Fruit fly (Drosophila melanogaster) whole organism, embryonic: ENCODE measurements around the gene PDCD-5.
A peak's percentile ranks its signal among the peaks of the same experiment; 100 is the strongest.

Source experiments
- Abd-B ChIP-seq: fragments of 200-800 bp; sonication (Bioruptor generic); optimal IDR thresholded peaks from 2 replicates; lab custom pipeline; 2018; ENCODE audit warnings: missing biosample characterization, mild to moderate bottlenecking, missing genetic modification characterization, moderate library complexity
- Aef1 ChIP-seq: fragments of 200-800 bp; sonication (Bioruptor generic); IDR thresholded peaks from 3 replicates; pipeline ENCODE4 v1.3.6; 2022; ENCODE audit warnings: missing biosample characterization, missing genetic modification characterization
- BEAF-32 ChIP-seq: fragments of 200-800 bp; sonication (Bioruptor generic); optimal IDR thresholded peaks from 3 replicates; lab custom pipeline; 2017; ENCODE audit warnings: missing biosample characterization, missing genetic modification characterization, mild to moderate bottlenecking, moderate library complexity, missing genetic modification reagents
- Bdp1 ChIP-seq: fragments of 200-800 bp; sonication (Bioruptor generic); optimal IDR thresholded peaks from 3 replicates; lab custom pipeline; 2016; ENCODE audit warnings: missing biosample characterization, missing genetic modification characterization
- CG13287 ChIP-seq: fragments of 200-800 bp; sonication (Bioruptor generic); IDR thresholded peaks from 2 replicates; pipeline ENCODE4 v1.3.6; 2022; ENCODE audit warnings: missing biosample characterization, missing genetic modification characterization; ENCODE audit not compliant: partially characterized antibody
- CG13424 ChIP-seq: fragments of 200-800 bp; sonication (Bioruptor generic); optimal IDR thresholded peaks from 2 replicates; lab custom pipeline; 2019; ENCODE audit warnings: missing biosample characterization, mild to moderate bottlenecking, missing genetic modification characterization, moderate library complexity
- CG14667 ChIP-seq: fragments of 200-800 bp; sonication (Bioruptor generic); IDR thresholded peaks from 2 replicates; pipeline ENCODE4 v1.3.6; 2022; ENCODE audit warnings: missing biosample characterization, missing genetic modification characterization
- CG15514 ChIP-seq: fragments of 200-800 bp; sonication (Bioruptor generic); optimal IDR thresholded peaks from 3 replicates; lab custom pipeline; 2017; ENCODE audit warnings: missing biosample characterization, missing genetic modification characterization, mild to moderate bottlenecking, moderate library complexity, missing genetic modification reagents
- CG15601 ChIP-seq: fragments of 200-800 bp; sonication (Bioruptor generic); optimal IDR thresholded peaks from 3 replicates; lab custom pipeline; 2019; ENCODE audit warnings: missing biosample characterization, mild to moderate bottlenecking, missing genetic modification characterization, moderate library complexity
- CG17328 ChIP-seq: fragments of 200-800 bp; sonication (Bioruptor generic); IDR thresholded peaks from 2 replicates; pipeline ENCODE4 v1.3.6; 2022; ENCODE audit warnings: missing biosample characterization, missing genetic modification characterization
- CG17612 ChIP-seq: fragments of 200-800 bp; sonication (Bioruptor generic); IDR thresholded peaks from 2 replicates; pipeline ENCODE4 v1.3.6; 2022; ENCODE audit warnings: missing biosample characterization, missing genetic modification characterization
- CG18764 ChIP-seq: fragments of 200-800 bp; sonication (Bioruptor generic); optimal IDR thresholded peaks from 3 replicates; lab custom pipeline; 2016; ENCODE audit warnings: missing biosample characterization, missing genetic modification characterization
- CG2120 ChIP-seq: fragments of 200-800 bp; sonication (Bioruptor generic); optimal IDR thresholded peaks from 3 replicates; lab custom pipeline; 2016; ENCODE audit warnings: missing biosample characterization, missing genetic modification characterization
- CG30403 ChIP-seq: fragments of 200-800 bp; sonication (Bioruptor generic); optimal IDR thresholded peaks from 3 replicates; lab custom pipeline; 2016; ENCODE audit warnings: missing biosample characterization, missing genetic modification characterization
- CG34376 ChIP-seq: fragments of 200-800 bp; sonication (Bioruptor generic); optimal IDR thresholded peaks from 2 replicates; lab custom pipeline; 2018; ENCODE audit warnings: missing biosample characterization, mild to moderate bottlenecking, missing genetic modification characterization
- CG42726 ChIP-seq: fragments of 200-800 bp; sonication (Bioruptor generic); IDR thresholded peaks from 2 replicates; pipeline ENCODE4 v1.3.6; 2022; ENCODE audit warnings: missing biosample characterization, missing genetic modification characterization; ENCODE audit not compliant: partially characterized antibody
- CG9932 ChIP-seq: fragments of 200-800 bp; sonication (Bioruptor generic); IDR thresholded peaks from 2 replicates; pipeline ENCODE4 v1.3.6; 2022; ENCODE audit warnings: missing biosample characterization, missing genetic modification characterization
- Dp ChIP-seq: fragments of 200-800 bp; sonication (Bioruptor generic); optimal IDR thresholded peaks from 2 replicates; lab custom pipeline; 2018; ENCODE audit warnings: missing biosample characterization, mild to moderate bottlenecking, missing genetic modification characterization, moderate library complexity
- E2f2 ChIP-seq: fragments of 200-800 bp; sonication (Bioruptor generic); IDR thresholded peaks from 2 replicates; pipeline ENCODE4 v1.3.6; 2022; ENCODE audit warnings: missing biosample characterization, missing genetic modification characterization
- Ets97D ChIP-seq: fragments of 200-800 bp; sonication (Bioruptor generic); optimal IDR thresholded peaks from 3 replicates; lab custom pipeline; 2016; ENCODE audit warnings: missing biosample characterization, missing genetic modification characterization
- Gug ChIP-seq: fragments of 200-800 bp; sonication (Bioruptor generic); IDR thresholded peaks from 4 replicates; pipeline ENCODE4 v1.3.6; 2022; ENCODE audit warnings: missing biosample characterization, missing genetic modification characterization
- MBD-R2 ChIP-seq: fragments of 200-800 bp; sonication (Bioruptor generic); IDR thresholded peaks from 2 replicates; pipeline ENCODE4 v1.3.6; 2022; ENCODE audit warnings: missing biosample characterization, missing genetic modification characterization
- Med ChIP-seq: fragments of 200-800 bp; sonication (Bioruptor generic); peaks from one replicate; lab custom pipeline; 2016; ENCODE audit warnings: missing biosample characterization, missing genetic modification characterization, mild to moderate bottlenecking, inconsistent platforms, moderate library complexity
- Pdp1 ChIP-seq, 2 experiments: fragments of 200-800 bp; sonication (Bioruptor generic); optimal IDR thresholded peaks; 3 replicates each; lab custom pipeline; 2016; ENCODE audit warnings: missing biosample characterization in 2 of 2, missing genetic modification characterization in 2 of 2, mild to moderate bottlenecking in 1 of 2, moderate library complexity in 1 of 2
- Stat92E ChIP-seq, 3 experiments: fragments of >200 bp in 2 of 3; fragments of 200-800 bp in 1 of 3; sonication (Bioruptor generic) in 1 of 3; optimal IDR thresholded peaks; 2 replicates each; lab custom pipeline; 2017 to 2019; ENCODE audit warnings: missing biosample characterization in 3 of 3, missing genetic modification characterization in 3 of 3, mild to moderate bottlenecking in 1 of 3, moderate library complexity in 1 of 3
- TFAM ChIP-seq: fragments of 200-800 bp; sonication (Bioruptor generic); optimal IDR thresholded peaks from 2 replicates; lab custom pipeline; 2017; ENCODE audit warnings: missing biosample characterization, missing genetic modification characterization, inconsistent platforms
- ara ChIP-seq: fragments of 200-800 bp; sonication (Bioruptor generic); IDR thresholded peaks from 2 replicates; pipeline ENCODE4 v1.3.6; 2022; ENCODE audit warnings: missing biosample characterization, missing genetic modification characterization
- br ChIP-seq: fragments of >200 bp; optimal IDR thresholded peaks from 2 replicates; lab custom pipeline; 2017
- crc ChIP-seq: fragments of 200-800 bp; sonication (Bioruptor generic); optimal IDR thresholded peaks from 2 replicates; lab custom pipeline; 2016; ENCODE audit warnings: missing biosample characterization, missing genetic modification characterization
- crp ChIP-seq, 2 experiments: fragments of 200-800 bp; sonication (Bioruptor generic); optimal IDR thresholded peaks; 2 replicates in 1 of 2; 3 replicates in 1 of 2; lab custom pipeline; 2017; ENCODE audit warnings: missing biosample characterization in 2 of 2, missing genetic modification characterization in 2 of 2, mild to moderate bottlenecking in 1 of 2, moderate library complexity in 1 of 2
- dan ChIP-seq: fragments of 200-800 bp; sonication (Bioruptor generic); IDR thresholded peaks from 2 replicates; pipeline ENCODE4 v1.3.6; 2022; ENCODE audit warnings: missing biosample characterization, missing genetic modification characterization
- exex ChIP-seq: fragments of 200-800 bp; sonication (Bioruptor generic); optimal IDR thresholded peaks from 4 replicates; lab custom pipeline; 2018; ENCODE audit warnings: missing biosample characterization, mild to moderate bottlenecking, missing genetic modification characterization, moderate library complexity
- ham ChIP-seq: fragments of 200-800 bp; sonication (Bioruptor generic); IDR thresholded peaks from 2 replicates; pipeline ENCODE4 v1.3.6; 2022; ENCODE audit warnings: missing biosample characterization, missing genetic modification characterization
- hb ChIP-seq: fragments of 200-800 bp; sonication (Bioruptor generic); IDR thresholded peaks from 3 replicates; pipeline ENCODE4 v1.3.6; 2022; ENCODE audit warnings: missing biosample characterization, missing genetic modification characterization; ENCODE audit not compliant: partially characterized antibody
- hth ChIP-seq: fragments of >200 bp; optimal IDR thresholded peaks from 2 replicates; lab custom pipeline; 2017; ENCODE audit warnings: inconsistent platforms
- inv ChIP-seq: fragments of 200-800 bp; sonication (Bioruptor generic); IDR thresholded peaks from 2 replicates; pipeline ENCODE4 v1.3.6; 2022; ENCODE audit warnings: missing biosample characterization, missing genetic modification characterization; ENCODE audit not compliant: partially characterized antibody
- lov ChIP-seq, 2 experiments: fragments of 200-800 bp in 1 of 2; fragments of >200 bp in 1 of 2; sonication (Bioruptor generic) in 1 of 2; IDR thresholded peaks in 1 of 2; optimal IDR thresholded peaks in 1 of 2; 2 replicates in 1 of 2; 3 replicates in 1 of 2; pipeline versions ENCODE4 v1.3.6 to Lab custom; 2017 to 2022; ENCODE audit warnings: missing biosample characterization in 1 of 2, missing genetic modification characterization in 1 of 2
- nmo ChIP-seq: fragments of 200-800 bp; sonication (Bioruptor generic); optimal IDR thresholded peaks from 2 replicates; lab custom pipeline; 2018; ENCODE audit warnings: missing biosample characterization, mild to moderate bottlenecking, missing genetic modification characterization, moderate library complexity
- pan ChIP-seq, 4 experiments: fragments of >200 bp in 3 of 4; fragments of 200-800 bp in 1 of 4; sonication (Bioruptor generic) in 1 of 4; optimal IDR thresholded peaks in 3 of 4; IDR thresholded peaks in 1 of 4; 2 replicates each; pipeline versions ENCODE4 v1.3.6 to Lab custom; 2017 to 2022; ENCODE audit warnings: missing biosample characterization in 2 of 4, missing genetic modification characterization in 2 of 4, mixed read lengths in 1 of 4
- pum ChIP-seq: fragments of 200-800 bp; sonication (Bioruptor generic); optimal IDR thresholded peaks from 2 replicates; lab custom pipeline; 2016; ENCODE audit warnings: missing biosample characterization, missing genetic modification characterization
- pzg ChIP-seq: fragments of 200-800 bp; sonication (Bioruptor generic); optimal IDR thresholded peaks from 3 replicates; lab custom pipeline; 2018; ENCODE audit warnings: missing biosample characterization, mild to moderate bottlenecking, missing genetic modification characterization, moderate library complexity
- sima ChIP-seq: fragments of 200-800 bp; sonication (Bioruptor generic); optimal IDR thresholded peaks from 2 replicates; lab custom pipeline; 2016; ENCODE audit warnings: missing biosample characterization, missing genetic modification characterization
- so ChIP-seq: fragments of 200-800 bp; sonication (Bioruptor generic); IDR thresholded peaks from 3 replicates; pipeline ENCODE4 v1.3.6; 2022; ENCODE audit warnings: missing biosample characterization, missing genetic modification characterization
- stwl ChIP-seq: fragments of 200-800 bp; sonication (Bioruptor generic); optimal IDR thresholded peaks from 3 replicates; lab custom pipeline; 2018; ENCODE audit warnings: missing biosample characterization, mild to moderate bottlenecking, missing genetic modification characterization, moderate library complexity
- unc-4 ChIP-seq: fragments of 200-800 bp; sonication (Bioruptor generic); IDR thresholded peaks from 2 replicates; pipeline ENCODE4 v1.3.6; 2022; ENCODE audit warnings: missing biosample characterization, missing genetic modification characterization; ENCODE audit not compliant: partially characterized antibody
- wor ChIP-seq: fragments of 200-800 bp; sonication (Bioruptor generic); IDR thresholded peaks from 2 replicates; pipeline ENCODE4 v1.3.6; 2022; ENCODE audit warnings: missing biosample characterization, missing genetic modification characterization
- zfh1 ChIP-seq: fragments of 200-800 bp; sonication (Bioruptor generic); IDR thresholded peaks from 3 replicates; pipeline ENCODE4 v1.3.6; 2022; ENCODE audit warnings: missing biosample characterization, missing genetic modification characterization

Gene PDCD-5

DNA sequence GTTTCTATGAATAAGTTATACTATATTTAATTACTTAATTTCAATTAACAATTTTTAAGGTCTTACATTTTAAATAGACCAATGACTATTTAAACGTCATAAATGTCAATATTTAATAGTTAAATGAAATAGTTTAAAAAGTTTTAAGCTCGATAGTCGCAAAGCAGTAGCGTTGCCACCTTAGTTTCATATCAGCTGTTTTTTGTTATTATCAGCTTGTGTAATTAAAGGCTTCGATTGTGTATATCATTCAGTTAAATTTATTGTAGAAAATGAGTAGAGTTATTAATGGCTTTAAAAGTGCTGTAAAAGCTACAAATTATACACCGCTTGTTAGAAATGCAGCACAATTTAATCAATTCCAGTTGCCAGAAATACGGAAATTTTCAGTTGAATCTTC, 1.1 kb upstream of the PDCD-5 start, which contains the start of gene Hsc20:
Hsc20 (plus strand) TSS at position 204 of the 400 bp plus-strand sequence.
- TF ChIP-seq crp (GFP tag; optimal IDR thresholded peaks at IDR 0.05; lab: Kevin White, UChicago) (peak; percentile 20 to 85), BEAF-32 (GFP tag; lab: Kevin White, UChicago) (peak; percentile 24), unc-4 (GFP tag; lab: Robert Waterston, UW) (0 out of 2 replicates have a peak, but pooled peaks have one; percentile 11), stwl (peak; percentile 33), exex (tag; lab: Kevin White, UChicago) (peak; percentile 22), pzg (GFP tag; lab: Kevin White, UChicago) (peak; percentile 12), Dp (GFP tag; lab: Kevin White, UChicago) (peak; percentile 30), CG13287 (GFP tag; lab: Robert Waterston, UW) (peak; percentile 13; the same call in 1 of the 2 replicates), MBD-R2 (GFP tag; lab: Robert Waterston, UW) (peak; percentile 65), ham (GFP tag; lab: Robert Waterston, UW) (no peak), pan (optimal IDR thresholded peaks at IDR 0.05; lab: Kevin White, UChicago) (no peak), pan (GFP tag; optimal IDR thresholded peaks at IDR 0.05 in 1 of 2, IDR thresholded peaks at IDR 0.05 in 1 of 2) (no peak), nmo (GFP tag; lab: Kevin White, UChicago) (no peak), pum (GFP tag; lab: Kevin White, UChicago) (no peak), E2f2 (GFP tag; lab: Robert Waterston, UW) (peak; percentile 29; the same call in 1 of the 2 replicates), Pdp1 (GFP tag; optimal IDR thresholded peaks at IDR 0.05; lab: Kevin White, UChicago) (peak in 1 of 2 experiments; percentile 88)

DNA sequence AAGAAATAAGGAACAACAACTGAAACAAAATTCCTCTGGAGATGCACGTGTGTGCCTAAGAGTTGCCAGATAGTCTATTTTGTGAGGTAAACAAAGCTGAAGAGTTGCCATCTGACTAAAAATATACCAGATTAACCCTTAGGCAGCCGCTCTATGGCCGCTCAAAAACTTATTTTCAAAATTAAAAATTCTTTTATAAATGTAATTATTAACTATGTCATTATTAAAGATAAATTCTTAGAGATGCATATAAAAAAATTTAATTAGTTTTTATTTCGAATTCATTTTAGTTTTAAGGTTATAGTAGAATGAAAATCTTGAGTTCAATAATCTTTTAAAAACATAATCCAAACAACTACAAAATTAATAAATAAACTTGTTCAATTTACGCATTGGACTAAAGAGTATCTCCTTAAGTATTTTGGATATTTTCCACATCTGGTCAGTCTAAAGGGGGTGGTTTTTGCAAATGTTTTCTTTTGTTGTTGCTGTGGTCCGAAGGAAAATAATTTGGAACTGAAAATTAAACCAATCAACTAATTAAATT, 3.1 kb downstream of the PDCD-5 start, which contains the start of gene Tmx3:
Tmx3 (plus strand) TSS at position 442 of the 547 bp plus-strand sequence.
- TF ChIP-seq CG2120 (GFP tag; lab: Kevin White, UChicago) = peak; percentile 88
- TF ChIP-seq CG17612 (GFP tag; lab: Robert Waterston, UW) = no peak; the same call in 1 of the 2 replicates
- TF ChIP-seq Stat92E (GFP tag; optimal IDR thresholded peaks at IDR 0.05; lab: Kevin White, UChicago) = peak in 1 of 3 experiments; percentile 45
- peak; percentile 88 for TF ChIP-seq zfh1 (GFP tag; lab: Robert Waterston, UW)
- no peak for TF ChIP-seq inv (GFP tag; lab: Robert Waterston, UW)
- TF ChIP-seq CG15601 (tag; lab: Kevin White, UChicago) = no peak
- no peak for TF ChIP-seq Bdp1
- peak; percentile 89 for TF ChIP-seq CG17328 (GFP tag; lab: Robert Waterston, UW)
- TF ChIP-seq so (GFP tag; lab: Robert Waterston, UW) = peak; percentile 77; the same call in 2 of the 3 replicates
- no peak for TF ChIP-seq hb
- no peak for TF ChIP-seq br (lab: Kevin White, UChicago)
- TF ChIP-seq Aef1 (GFP tag; lab: Robert Waterston, UW) = peak; percentile 90
- TF ChIP-seq crc (GFP tag; lab: Kevin White, UChicago) = no peak
- no peak for TF ChIP-seq hth
- peak; percentile 94 for TF ChIP-seq Med (GFP tag; lab: Kevin White, UChicago)
- peak; percentile 87 for TF ChIP-seq ara
- no peak for TF ChIP-seq dan (GFP tag; lab: Robert Waterston, UW)
- no peak for TF ChIP-seq TFAM (GFP tag; lab: Kevin White, UChicago)
- peak; percentile 92 for TF ChIP-seq CG13424
- no peak for TF ChIP-seq CG34376 (GFP tag; lab: Kevin White, UChicago)
- TF ChIP-seq lov (optimal IDR thresholded peaks at IDR 0.05; lab: Kevin White, UChicago) = no peak
- TF ChIP-seq lov (GFP tag; IDR thresholded peaks at IDR 0.05; lab: Robert Waterston, UW) = peak; percentile 73; the same call in 1 of the 3 replicates
- peak; percentile 62 for TF ChIP-seq Ets97D (GFP tag; lab: Kevin White, UChicago)
- TF ChIP-seq CG14667 = peak; percentile 86
- peak; percentile 93 for TF ChIP-seq Gug (GFP tag; lab: Robert Waterston, UW)
- TF ChIP-seq CG9932 = peak; percentile 96
- peak; percentile 69 for TF ChIP-seq CG15514 (GFP tag; lab: Kevin White, UChicago)
- peak; percentile 53 for TF ChIP-seq CG18764 (GFP tag; lab: Kevin White, UChicago)
- TF ChIP-seq CG42726 (GFP tag; lab: Robert Waterston, UW) = no peak
- no peak for TF ChIP-seq sima (GFP tag; lab: Kevin White, UChicago)
- peak; percentile 90 for TF ChIP-seq CG30403 (GFP tag; lab: Kevin White, UChicago)
- TF ChIP-seq Abd-B (GFP tag; lab: Kevin White, UChicago) = peak; percentile 90
- peak; percentile 79 for TF ChIP-seq wor (GFP tag; lab: Robert Waterston, UW)
- peak; percentile 55 for TF ChIP-seq pum (GFP tag; lab: Kevin White, UChicago)
